Worm (Caenorhabditis elegans) whole organism, L2 larva: ENCODE measurements around the gene srbc-38.

Source experiments
- C34F6.9 ChIP-seq: fragments of 150-350 bp; optimal IDR thresholded peaks from 2 replicates; lab custom pipeline; 2014; ENCODE audit warnings: missing biosample characterization, missing genetic modification characterization
- F13H6.1 ChIP-seq: sonication (generic microtip); optimal IDR thresholded peaks from 2 replicates; lab custom pipeline; 2016; ENCODE audit warnings: missing genetic modification characterization, missing compliant biosample characterization
- R02D3.7 ChIP-seq: fragments of 150-350 bp; optimal IDR thresholded peaks from 2 replicates; lab custom pipeline; 2014; ENCODE audit warnings: missing biosample characterization, missing genetic modification characterization
- Y55F3AM.14 ChIP-seq: fragments of 200-800 bp; sonication (Bioruptor generic); optimal IDR thresholded peaks from 2 replicates; lab custom pipeline; 2018; ENCODE audit warnings: mild to moderate bottlenecking, missing genetic modification characterization, missing compliant biosample characterization
- alr-1 ChIP-seq: fragments of 150-350 bp; optimal IDR thresholded peaks from 2 replicates; lab custom pipeline; 2014; ENCODE audit warnings: missing biosample characterization, missing genetic modification characterization
- ama-1 ChIP-seq: fragments of 150-350 bp; optimal IDR thresholded peaks from 2 replicates; lab custom pipeline; 2018; ENCODE audit warnings: inconsistent platforms
- blmp-1 ChIP-seq: sonication (generic microtip); optimal IDR thresholded peaks from 2 replicates; lab custom pipeline; 2017; ENCODE audit warnings: missing genetic modification characterization, mild to moderate bottlenecking, missing compliant biosample characterization, antibody characterized with exemption, moderate library complexity; ENCODE audit not compliant: insufficient read depth
- ceh-16 ChIP-seq: fragments of 150-350 bp; optimal IDR thresholded peaks from 2 replicates; lab custom pipeline; 2014; ENCODE audit warnings: missing biosample characterization, missing genetic modification characterization
- ceh-82 ChIP-seq: fragments of 150-350 bp; optimal IDR thresholded peaks from 2 replicates; lab custom pipeline; 2014; ENCODE audit warnings: missing biosample characterization, missing genetic modification characterization
- dmd-4 ChIP-seq: sonication (generic microtip); optimal IDR thresholded peaks from 2 replicates; lab custom pipeline; 2017; ENCODE audit warnings: missing biosample characterization, missing genetic modification characterization
- egl-27 ChIP-seq: sonication (generic microtip); optimal IDR thresholded peaks from 3 replicates; lab custom pipeline; 2017; ENCODE audit warnings: missing biosample characterization, missing genetic modification reagents, missing genetic modification characterization
- elt-1 ChIP-seq: fragments of 150-350 bp; optimal IDR thresholded peaks from 2 replicates; lab custom pipeline; 2014; ENCODE audit warnings: missing biosample characterization, missing genetic modification characterization
- elt-3 ChIP-seq: sonication (generic microtip); optimal IDR thresholded peaks from 2 replicates; lab custom pipeline; 2017; ENCODE audit warnings: missing biosample characterization, missing genetic modification characterization
- fos-1 ChIP-seq: fragments of 150-350 bp; optimal IDR thresholded peaks from 2 replicates; lab custom pipeline; 2014; ENCODE audit warnings: missing biosample characterization, missing genetic modification characterization
- gmeb-1 ChIP-seq: fragments of 150-350 bp; optimal IDR thresholded peaks from 2 replicates; lab custom pipeline; 2014; ENCODE audit warnings: missing biosample characterization, missing genetic modification characterization
- lin-13 ChIP-seq: fragments of 150-350 bp; optimal IDR thresholded peaks from 2 replicates; lab custom pipeline; 2014; ENCODE audit warnings: missing biosample characterization, missing genetic modification reagents, missing genetic modification characterization
- lin-39 ChIP-seq: fragments of 150-350 bp; optimal IDR thresholded peaks from 2 replicates; lab custom pipeline; 2014; ENCODE audit warnings: missing biosample characterization, missing genetic modification reagents, missing genetic modification characterization
- lsy-2 ChIP-seq, 2 experiments: fragments of 150-350 bp in 1 of 2; sonication (generic microtip) in 1 of 2; optimal IDR thresholded peaks; 2 replicates each; lab custom pipeline; 2014 to 2017; ENCODE audit warnings: missing biosample characterization in 2 of 2, missing genetic modification characterization in 2 of 2
- mab-5 ChIP-seq: fragments of 150-350 bp; optimal IDR thresholded peaks from 2 replicates; lab custom pipeline; 2014; ENCODE audit warnings: missing biosample characterization, missing genetic modification characterization
- mbf-1 ChIP-seq: sonication (generic microtip); optimal IDR thresholded peaks from 2 replicates; lab custom pipeline; 2017; ENCODE audit warnings: missing biosample characterization, missing genetic modification characterization
- mdl-1 ChIP-seq, 2 experiments: fragments of 150-350 bp in 1 of 2; sonication (generic microtip) in 1 of 2; optimal IDR thresholded peaks; 2 replicates each; lab custom pipeline; 2017; ENCODE audit warnings: missing biosample characterization in 2 of 2, missing genetic modification characterization in 2 of 2
- nhr-11 ChIP-seq: fragments of 150-350 bp; optimal IDR thresholded peaks from 2 replicates; lab custom pipeline; 2014; ENCODE audit warnings: missing biosample characterization, missing genetic modification characterization
- nhr-12 ChIP-seq: fragments of 150-350 bp; optimal IDR thresholded peaks from 2 replicates; lab custom pipeline; 2014; ENCODE audit warnings: missing biosample characterization, missing genetic modification characterization
- nhr-129 ChIP-seq: fragments of 150-350 bp; optimal IDR thresholded peaks from 2 replicates; lab custom pipeline; 2014; ENCODE audit warnings: missing biosample characterization, missing genetic modification characterization
- nhr-21 ChIP-seq: fragments of 150-350 bp; optimal IDR thresholded peaks from 2 replicates; lab custom pipeline; 2014; ENCODE audit warnings: missing biosample characterization, missing genetic modification characterization
- nhr-25 ChIP-seq: fragments of 150-350 bp; sonication (generic microtip); optimal IDR thresholded peaks from 3 replicates; lab custom pipeline; 2014; ENCODE audit warnings: missing biosample characterization, missing genetic modification characterization
- nhr-6 ChIP-seq: fragments of 150-350 bp; optimal IDR thresholded peaks from 2 replicates; lab custom pipeline; 2014; ENCODE audit warnings: missing biosample characterization, missing genetic modification characterization
- nhr-77 ChIP-seq: fragments of 150-350 bp; optimal IDR thresholded peaks from 2 replicates; lab custom pipeline; 2014; ENCODE audit warnings: missing biosample characterization, missing genetic modification characterization
- skn-1 ChIP-seq: sonication (generic microtip); optimal IDR thresholded peaks from 2 replicates; lab custom pipeline; 2017; ENCODE audit warnings: missing biosample characterization, missing genetic modification characterization
- sma-9 ChIP-seq, 2 experiments: fragments of 150-350 bp in 1 of 2; sonication (generic microtip) in 1 of 2; optimal IDR thresholded peaks; 2 replicates each; lab custom pipeline; 2014 to 2016; ENCODE audit warnings: missing genetic modification characterization in 2 of 2, mild to moderate bottlenecking in 1 of 2, missing biosample characterization in 1 of 2, missing compliant biosample characterization in 1 of 2, missing genetic modification reagents in 1 of 2, moderate library complexity in 1 of 2
- unc-39 ChIP-seq: fragments of 150-350 bp; optimal IDR thresholded peaks from 2 replicates; lab custom pipeline; 2014; ENCODE audit warnings: missing biosample characterization, missing genetic modification characterization
- unc-55 ChIP-seq: fragments of 150-350 bp; sonication (generic microtip); optimal IDR thresholded peaks from 3 replicates; lab custom pipeline; 2014; ENCODE audit warnings: missing biosample characterization, missing genetic modification reagents, missing genetic modification characterization
- unc-62 ChIP-seq: fragments of 150-350 bp; optimal IDR thresholded peaks from 2 replicates; lab custom pipeline; 2014; ENCODE audit warnings: missing biosample characterization, missing genetic modification reagents, missing genetic modification characterization
- zag-1 ChIP-seq: fragments of 150-350 bp; optimal IDR thresholded peaks from 2 replicates; lab custom pipeline; 2014; ENCODE audit warnings: missing biosample characterization, missing genetic modification characterization
- ztf-1 ChIP-seq: fragments of 200-800 bp; sonication (Bioruptor generic); conservative IDR thresholded peaks from 2 replicates; pipeline ENCODE4 v1.3.6; 2022; ENCODE audit warnings: missing genetic modification characterization, missing compliant biosample characterization
- ztf-11 ChIP-seq: sonication (generic microtip); optimal IDR thresholded peaks from 2 replicates; lab custom pipeline; 2017; ENCODE audit warnings: missing biosample characterization, missing genetic modification characterization

srbc-38 gene

ce11 chrV:702260-702659 lies 4.8 kb upstream of the srbc-38 start, which contains the start of gene srbc-37:
TSS of gene srbc-37 (plus strand) at chrV:702560.
- TF ChIP-seq unc-55 (GFP tag; lab: Kevin White, UChicago), result no peak
- TF ChIP-seq skn-1 (tag; lab: Kevin White, UChicago), result no peak
- TF ChIP-seq alr-1, result no peak
- no peak for TF ChIP-seq lin-13 (GFP tag; lab: Kevin White, UChicago)
- no peak for TF ChIP-seq ceh-82 (tag; lab: Kevin White, UChicago)
- TF ChIP-seq nhr-25 (tag; lab: Kevin White, UChicago), result no peak
- no peak for TF ChIP-seq mbf-1 (tag; lab: Kevin White, UChicago)
- no peak for TF ChIP-seq ceh-16 (tag; lab: Kevin White, UChicago)

- TF ChIP-seq skn-1 (tag; lab: Kevin White, UChicago) (no peak), unc-62 (GFP tag; lab: Kevin White, UChicago) (no peak), C34F6.9 (tag; lab: Kevin White, UChicago) (no peak), fos-1 (tag; lab: Kevin White, UChicago) (no peak), nhr-6 (tag; lab: Kevin White, UChicago) (no peak), Y55F3AM.14 (GFP tag; lab: Kevin White, UChicago) (no peak), R02D3.7 (no peak), nhr-25 (tag; lab: Kevin White, UChicago) (no peak), dmd-4 (tag; lab: Kevin White, UChicago) (no peak)
Observed at ce11 chrV:708808-709207, 1.8 kb downstream of the srbc-38 start, which contains the start of gene srbc-39. TSS of gene srbc-39 (plus strand) at chrV:709108.

- no peak for TF ChIP-seq ama-1 (lab: Kevin White, UChicago)
- no peak for TF ChIP-seq nhr-129 (tag; lab: Kevin White, UChicago)
- TF ChIP-seq blmp-1 (tag; lab: Kevin White, UChicago), result no peak
- no peak for TF ChIP-seq F13H6.1 (tag; lab: Kevin White, UChicago)
- TF ChIP-seq sma-9 (GFP tag; optimal IDR thresholded peaks at IDR 0.05; lab: Kevin White, UChicago), result no peak
- TF ChIP-seq sma-9 (tag; optimal IDR thresholded peaks at IDR 0.05; lab: Kevin White, UChicago), result no peak
- no peak for TF ChIP-seq skn-1 (tag; lab: Kevin White, UChicago)
- no peak for TF ChIP-seq lin-39 (tag; lab: Kevin White, UChicago)
- TF ChIP-seq unc-39 (tag; lab: Kevin White, UChicago), result no peak
- no peak for TF ChIP-seq nhr-11
- TF ChIP-seq elt-1 (tag; lab: Kevin White, UChicago), result no peak
- TF ChIP-seq elt-3 (tag; lab: Kevin White, UChicago), result no peak
- TF ChIP-seq mdl-1 (tag; optimal IDR thresholded peaks at IDR 0.05; lab: Kevin White, UChicago), result no peak
- no peak for TF ChIP-seq R02D3.7
- TF ChIP-seq egl-27, result no peak
- TF ChIP-seq nhr-21, result no peak
- TF ChIP-seq gmeb-1 (tag; lab: Kevin White, UChicago), result no peak
- no peak for TF ChIP-seq mab-5 (tag; lab: Kevin White, UChicago)
Observed at ce11 chrV:712882-713281, 5.9 kb downstream of the srbc-38 start, which contains the start of gene cyp-33C11. TSS of gene cyp-33C11 (minus strand) at chrV:712982.

- no peak for TF ChIP-seq ztf-11 (tag; lab: Kevin White, UChicago)
- TF ChIP-seq nhr-129 (tag; lab: Kevin White, UChicago), result no peak
- TF ChIP-seq unc-55 (GFP tag; lab: Kevin White, UChicago), result no peak
- TF ChIP-seq R02D3.7, result no peak
- TF ChIP-seq unc-39 (tag; lab: Kevin White, UChicago), result no peak
- no peak for TF ChIP-seq egl-27
- no peak for TF ChIP-seq lsy-2 (tag; optimal IDR thresholded peaks at IDR 0.05; lab: Kevin White, UChicago)
- no peak for TF ChIP-seq zag-1
- no peak for TF ChIP-seq nhr-12
- no peak for TF ChIP-seq unc-62 (GFP tag; lab: Kevin White, UChicago)
Observed at ce11 chrV:719731-720130, 12.7 kb downstream of the srbc-38 start, which contains the start of gene srbc-40. TSS of gene srbc-40 (minus strand) at chrV:719831.

- TF ChIP-seq nhr-25 (tag; lab: Kevin White, UChicago) (no peak), blmp-1 (tag; lab: Kevin White, UChicago) (no peak), ztf-1 (no peak), nhr-129 (tag; lab: Kevin White, UChicago) (no peak), ztf-11 (tag; lab: Kevin White, UChicago) (no peak), skn-1 (tag; lab: Kevin White, UChicago) (no peak), zag-1 (no peak), egl-27 (no peak), mbf-1 (tag; lab: Kevin White, UChicago) (no peak), nhr-6 (tag; lab: Kevin White, UChicago) (no peak), gmeb-1 (tag; lab: Kevin White, UChicago) (no peak), elt-1 (tag; lab: Kevin White, UChicago) (no peak), nhr-77 (no peak), lin-39 (tag; lab: Kevin White, UChicago) (no peak)
Observed at ce11 chrV:722889-723288, 15.9 kb downstream of the srbc-38 start.
